ENCODE assay signal across 8 worm cellular contexts in genomic region chrII:10547311-10547710, ce11.
TF ChIP-seq lines count a peak whose summit lies in the region.

No protein-coding gene starts in this region.

TF ChIP-seq in whole organism, L1 larva, 84 proteins besides CTCF, POLR2A, EP300 and RAD21:
- peak in 1 of 2 experiments; percentile 3 for TF ChIP-seq lin-35 (GFP tag; optimal IDR thresholded peaks at IDR 0.05; lab: Kevin White, UChicago)
- no peak for TF ChIP-seq unc-130 (tag; optimal IDR thresholded peaks at IDR 0.05; lab: Kevin White, UChicago)
- peak; percentile 33; the same call in 1 of the 2 replicates for TF ChIP-seq grh-1 (GFP tag; IDR thresholded peaks at IDR 0.05; lab: Robert Waterston, UW)
- TF ChIP-seq hlh-4 (tag; optimal IDR thresholded peaks at IDR 0.05; lab: Kevin White, UChicago), result no peak
- no peak for TF ChIP-seq ztf-11 (tag; optimal IDR thresholded peaks at IDR 0.05; lab: Kevin White, UChicago)
- no peak for TF ChIP-seq elt-2 (tag; optimal IDR thresholded peaks at IDR 0.05; lab: Kevin White, UChicago)
- no peak for TF ChIP-seq irx-1 (tag; optimal IDR thresholded peaks at IDR 0.05; lab: Kevin White, UChicago)
- TF ChIP-seq ets-5 (GFP tag; IDR thresholded peaks at IDR 0.05; lab: Robert Waterston, UW), result 0 out of 2 replicates have a peak, but pooled peaks have one; percentile 44
- peak; percentile 67 for TF ChIP-seq nhr-85 (tag; lab: Kevin White, UChicago)
- no peak for TF ChIP-seq egl-27 (tag; optimal IDR thresholded peaks at IDR 0.05; lab: Kevin White, UChicago)
- TF ChIP-seq fkh-8 (tag; optimal IDR thresholded peaks at IDR 0.05; lab: Kevin White, UChicago), result no peak

TF ChIP-seq in whole organism, L2 larva, 48 proteins besides CTCF, POLR2A, EP300 and RAD21:
- peak; percentile 0 for TF ChIP-seq nhr-129 (tag; optimal IDR thresholded peaks at IDR 0.05; lab: Kevin White, UChicago)
- TF ChIP-seq dmd-4 (tag; optimal IDR thresholded peaks at IDR 0.05; lab: Kevin White, UChicago), result no peak

TF ChIP-seq in whole organism, L3 larva, 47 proteins besides CTCF, POLR2A, EP300 and RAD21:
- TF ChIP-seq lin-39 (tag; optimal IDR thresholded peaks at IDR 0.05; lab: Kevin White, UChicago) (peak; percentile 3), zag-1 (tag; optimal IDR thresholded peaks at IDR 0.05; lab: Kevin White, UChicago) (no peak), nhr-25 (tag; optimal IDR thresholded peaks at IDR 0.05; lab: Kevin White, UChicago) (peak; percentile 4)

TF ChIP-seq in whole organism, L4 larva, 104 proteins besides CTCF, POLR2A, EP300 and RAD21 (continues in another document):
- TF ChIP-seq nhr-11 (tag; optimal IDR thresholded peaks at IDR 0.05; lab: Kevin White, UChicago), result no peak
- TF ChIP-seq pqm-1 (tag; optimal IDR thresholded peaks at IDR 0.05; lab: Kevin White, UChicago), result no peak
- no peak for TF ChIP-seq cey-2 (tag; optimal IDR thresholded peaks at IDR 0.05; lab: Kevin White, UChicago; ENCODE audit: borderline replicate concordance, insufficient read depth)
- peak; percentile 59; the same call in 1 of the 2 replicates for TF ChIP-seq mdt-29 (GFP tag; IDR thresholded peaks at IDR 0.05; lab: Robert Waterston, UW)
- no peak for TF ChIP-seq daf-19 (GFP tag; conservative IDR thresholded peaks at IDR 0.05; lab: Robert Waterston, UW)
- TF ChIP-seq nhr-41 (GFP tag; IDR thresholded peaks at IDR 0.05; lab: Robert Waterston, UW), result no peak
- TF ChIP-seq aha-1 (tag; lab: Kevin White, UChicago), result no peak
- TF ChIP-seq tag-97 (GFP tag; IDR thresholded peaks at IDR 0.05; lab: Robert Waterston, UW), result no peak
- no peak for TF ChIP-seq fos-1 (tag; optimal IDR thresholded peaks at IDR 0.05; lab: Kevin White, UChicago)
- no peak for TF ChIP-seq ceh-28 (tag; optimal IDR thresholded peaks at IDR 0.05; lab: Kevin White, UChicago)
- TF ChIP-seq sdz-12 (GFP tag; optimal IDR thresholded peaks at IDR 0.05; lab: Kevin White, UChicago), result no peak
- no peak for TF ChIP-seq F49E8.2 (tag; optimal IDR thresholded peaks at IDR 0.05; lab: Kevin White, UChicago; ENCODE audit: borderline replicate concordance)
- TF ChIP-seq unc-130 (GFP tag; optimal IDR thresholded peaks at IDR 0.05; lab: Kevin White, UChicago), result no peak
- peak; percentile 77 for TF ChIP-seq mxl-3 (GFP tag; optimal IDR thresholded peaks at IDR 0.05; lab: Kevin White, UChicago)
- no peak for TF ChIP-seq dve-1 (tag; optimal IDR thresholded peaks at IDR 0.05; lab: Kevin White, UChicago; ENCODE audit: insufficient read depth)

TF ChIP-seq in whole organism, early embryonic, 17 proteins besides CTCF, POLR2A, EP300 and RAD21:
- TF ChIP-seq hmbx-1 (tag; optimal IDR thresholded peaks at IDR 0.05; lab: Kevin White, UChicago) (no peak), sea-1 (GFP tag; conservative IDR thresholded peaks at IDR 0.05; lab: Robert Waterston, UW) (0 out of 2 replicates have a peak, but pooled peaks have one; percentile 19), aly-1 (tag; optimal IDR thresholded peaks at IDR 0.05; lab: Kevin White, UChicago) (peak; percentile 43)

TF ChIP-seq in whole organism, late embryonic, 69 proteins besides CTCF, POLR2A, EP300 and RAD21 (continues in another document):
- TF ChIP-seq pax-1 (tag; optimal IDR thresholded peaks at IDR 0.05; lab: Kevin White, UChicago) (no peak), ceh-19 (GFP tag; optimal IDR thresholded peaks at IDR 0.05; lab: Kevin White, UChicago) (no peak), ceh-18 (tag; optimal IDR thresholded peaks at IDR 0.05; lab: Kevin White, UChicago) (no peak), ceh-31 (tag; optimal IDR thresholded peaks at IDR 0.05; lab: Kevin White, UChicago) (no peak), pag-3 (tag; optimal IDR thresholded peaks at IDR 0.05; lab: Kevin White, UChicago; ENCODE audit: borderline replicate concordance) (no peak), syd-9 (tag; optimal IDR thresholded peaks at IDR 0.05; lab: Kevin White, UChicago) (no peak), ceh-2 (tag; optimal IDR thresholded peaks at IDR 0.05; lab: Kevin White, UChicago) (no peak), pqm-1 (tag; optimal IDR thresholded peaks at IDR 0.05; lab: Kevin White, UChicago) (no peak), sdc-2 (tag; optimal IDR thresholded peaks at IDR 0.05; lab: Kevin White, UChicago) (no peak), ref-2 (tag; optimal IDR thresholded peaks at IDR 0.05; lab: Kevin White, UChicago) (no peak), ttx-3 (tag; optimal IDR thresholded peaks at IDR 0.05; lab: Kevin White, UChicago) (no peak), sox-4 (tag; optimal IDR thresholded peaks at IDR 0.05; lab: Kevin White, UChicago) (no peak), nhr-232 (tag; optimal IDR thresholded peaks at IDR 0.05; lab: Kevin White, UChicago) (no peak), ceh-9 (tag; optimal IDR thresholded peaks at IDR 0.05; lab: Kevin White, UChicago) (no peak), pat-9 (tag; optimal IDR thresholded peaks at IDR 0.05; lab: Kevin White, UChicago) (no peak), hlh-30 (tag; optimal IDR thresholded peaks at IDR 0.05; lab: Kevin White, UChicago; ENCODE audit: insufficient read depth) (no peak), T23F11.4 (GFP tag; optimal IDR thresholded peaks at IDR 0.05; lab: Kevin White, UChicago) (no peak), ztf-16 (tag; optimal IDR thresholded peaks at IDR 0.05; lab: Kevin White, UChicago) (no peak), C38D4.7 (GFP tag; optimal IDR thresholded peaks at IDR 0.05; lab: Kevin White, UChicago) (no peak), C08G9.2 (tag; optimal IDR thresholded peaks at IDR 0.05; lab: Kevin White, UChicago) (no peak), ahr-1 (tag; optimal IDR thresholded peaks at IDR 0.05; lab: Kevin White, UChicago) (no peak)

TF ChIP-seq in whole organism, midembryonic, 9 proteins besides CTCF, POLR2A, EP300 and RAD21:
- TF ChIP-seq ztf-23 (GFP tag; IDR thresholded peaks at IDR 0.05; lab: Robert Waterston, UW), result no peak
- TF ChIP-seq ref-1 (GFP tag; conservative IDR thresholded peaks at IDR 0.05; lab: Robert Waterston, UW), result no peak
- TF ChIP-seq flt-1 (GFP tag; IDR thresholded peaks at IDR 0.05; lab: Robert Waterston, UW), result peak; percentile 61; the same call in 1 of the 2 replicates
TF ChIP-seq in whole organism, midembryonic: peak in this region for 1.

TF ChIP-seq in whole organism, young adult, 124 proteins besides CTCF, POLR2A, EP300 and RAD21 (continues in another document):
- TF ChIP-seq sea-2 (GFP tag; IDR thresholded peaks at IDR 0.05; lab: Robert Waterston, UW), result no peak
- TF ChIP-seq ztf-25 (GFP tag; IDR thresholded peaks at IDR 0.05; lab: Robert Waterston, UW), result no peak
- TF ChIP-seq F39B2.1 (GFP tag; IDR thresholded peaks at IDR 0.05; lab: Robert Waterston, UW), result peak; percentile 6; the same call in 1 of the 2 replicates
- peak; percentile 66; the same call in 1 of the 2 replicates for TF ChIP-seq B0336.3 (GFP tag; IDR thresholded peaks at IDR 0.05; lab: Robert Waterston, UW)
- peak; percentile 59 for TF ChIP-seq dpff-1 (tag; optimal IDR thresholded peaks at IDR 0.05; lab: Kevin White, UChicago)
- peak; percentile 95 for TF ChIP-seq zfh-2 (GFP tag; conservative IDR thresholded peaks at IDR 0.05; lab: Robert Waterston, UW)
- TF ChIP-seq B0019.2 (GFP tag; conservative IDR thresholded peaks at IDR 0.05; lab: Robert Waterston, UW), result no peak
- peak; percentile 35 for TF ChIP-seq ztf-3 (GFP tag; optimal IDR thresholded peaks at IDR 0.05; lab: Kevin White, UChicago)
- no peak for TF ChIP-seq lsy-27 (tag; optimal IDR thresholded peaks at IDR 0.05; lab: Kevin White, UChicago; ENCODE audit: borderline replicate concordance, insufficient read depth)
- 0 out of 2 replicates have a peak, but pooled peaks have one; percentile 82 for TF ChIP-seq cebp-2 (GFP tag; IDR thresholded peaks at IDR 0.05; lab: Robert Waterston, UW)
- no peak for TF ChIP-seq Y79H2A.3 (GFP tag; conservative IDR thresholded peaks at IDR 0.05; lab: Robert Waterston, UW)
- TF ChIP-seq madf-10 (tag; optimal IDR thresholded peaks at IDR 0.05; lab: Kevin White, UChicago), result peak; percentile 5
- TF ChIP-seq Y53G8AR.9 (GFP tag; conservative IDR thresholded peaks at IDR 0.05; lab: Robert Waterston, UW), result 0 out of 2 replicates have a peak, but pooled peaks have one; percentile 12
- no peak; the same call in 1 of the 2 replicates for TF ChIP-seq Y67H2A.10 (GFP tag; conservative IDR thresholded peaks at IDR 0.05; lab: Robert Waterston, UW)
- peak; percentile 71 for TF ChIP-seq egrh-3 (GFP tag; IDR thresholded peaks at IDR 0.05; lab: Robert Waterston, UW)
- peak; percentile 70 for TF ChIP-seq nfyb-1 (GFP tag; IDR thresholded peaks at IDR 0.05; lab: Robert Waterston, UW)
- TF ChIP-seq ceh-58 (GFP tag; IDR thresholded peaks at IDR 0.05; lab: Robert Waterston, UW), result no peak
- TF ChIP-seq Y56A3A.18 (GFP tag; IDR thresholded peaks at IDR 0.05; lab: Robert Waterston, UW), result no peak
- no peak for TF ChIP-seq nhr-90 (tag; optimal IDR thresholded peaks at IDR 0.05; lab: Kevin White, UChicago)
- TF ChIP-seq F57A8.1 (GFP tag; optimal IDR thresholded peaks at IDR 0.05; lab: Kevin White, UChicago), result no peak
- TF ChIP-seq rpc-1 (optimal IDR thresholded peaks at IDR 0.05; lab: Kevin White, UChicago), result no peak
- TF ChIP-seq rpc-1 (tag; optimal IDR thresholded peaks at IDR 0.05; lab: Kevin White, UChicago), result no peak
- TF ChIP-seq attf-5 (GFP tag; optimal IDR thresholded peaks at IDR 0.05; lab: Kevin White, UChicago), result peak; percentile 30
- no peak for TF ChIP-seq cebp-1 (GFP tag; IDR thresholded peaks at IDR 0.05; lab: Robert Waterston, UW)
- TF ChIP-seq cebp-1 (tag; optimal IDR thresholded peaks at IDR 0.05; lab: Kevin White, UChicago), result peak; percentile 41
- TF ChIP-seq madf-8 (GFP tag; conservative IDR thresholded peaks at IDR 0.05; lab: Robert Waterston, UW), result no peak
- no peak for TF ChIP-seq ztf-18 (tag; optimal IDR thresholded peaks at IDR 0.05; lab: Kevin White, UChicago)
- TF ChIP-seq ztf-6 (GFP tag; IDR thresholded peaks at IDR 0.05; lab: Robert Waterston, UW), result no peak
- TF ChIP-seq dpl-1 (GFP tag; optimal IDR thresholded peaks at IDR 0.05; lab: Kevin White, UChicago), result no peak
- no peak for TF ChIP-seq mes-4 (tag; optimal IDR thresholded peaks at IDR 0.05; lab: Kevin White, UChicago)
- TF ChIP-seq nhr-120 (GFP tag; IDR thresholded peaks at IDR 0.05; lab: Robert Waterston, UW), result 0 out of 2 replicates have a peak, but pooled peaks have one; percentile 23
- no peak; the same call in 1 of the 2 replicates for TF ChIP-seq F33H1.4 (GFP tag; IDR thresholded peaks at IDR 0.05; lab: Robert Waterston, UW)
- TF ChIP-seq ceh-79 (tag; optimal IDR thresholded peaks at IDR 0.05; lab: Kevin White, UChicago), result no peak
- TF ChIP-seq ekl-4 (GFP tag; IDR thresholded peaks at IDR 0.05; lab: Robert Waterston, UW), result peak; percentile 50; the same call in 1 of the 2 replicates
- TF ChIP-seq pha-4 (tag; optimal IDR thresholded peaks at IDR 0.05; lab: Kevin White, UChicago), result no peak
- no peak for TF ChIP-seq D2030.7 (GFP tag; IDR thresholded peaks at IDR 0.05; lab: Robert Waterston, UW)
- no peak for TF ChIP-seq egl-18 (GFP tag; IDR thresholded peaks at IDR 0.05; lab: Robert Waterston, UW)
- no peak for TF ChIP-seq snpc-4 (GFP tag; optimal IDR thresholded peaks at IDR 0.05; lab: Kevin White, UChicago)
- TF ChIP-seq snpc-4 (tag; optimal IDR thresholded peaks at IDR 0.05; lab: Kevin White, UChicago), result no peak
